Worm (Caenorhabditis elegans) whole organism, L1 larva: ENCODE measurements around the gene ttc-39B.

Experiments
- C04F5.9 ChIP-seq: sonication (generic microtip); optimal IDR thresholded peaks from 2 replicates; lab custom pipeline; 2016; ENCODE audit warnings: missing genetic modification characterization, missing compliant biosample characterization
- C34B4.2 ChIP-seq: sonication (generic microtip); optimal IDR thresholded peaks from 2 replicates; lab custom pipeline; 2017; ENCODE audit warnings: mild to moderate bottlenecking, missing genetic modification characterization, missing compliant biosample characterization
- alr-1 ChIP-seq: fragments of 200-800 bp; sonication (Bioruptor generic); optimal IDR thresholded peaks from 2 replicates; lab custom pipeline; 2018; ENCODE audit warnings: borderline replicate concordance, mild to moderate bottlenecking, missing genetic modification characterization, missing compliant biosample characterization
- aly-2 ChIP-seq: fragments of 150-350 bp; optimal IDR thresholded peaks from 2 replicates; lab custom pipeline; 2014; ENCODE audit warnings: missing biosample characterization, missing genetic modification characterization
- ceh-82 ChIP-seq, 3 experiments: fragments of 150-350 bp in 1 of 3; sonication (generic microtip) in 2 of 3; optimal IDR thresholded peaks; 2 replicates each; lab custom pipeline; 2014 to 2017; ENCODE audit warnings: missing biosample characterization in 3 of 3, missing genetic modification characterization in 3 of 3
- isw-1 ChIP-seq: fragments of 200-800 bp; sonication (Bioruptor generic); IDR thresholded peaks from 2 replicates; pipeline ENCODE4 v1.3.6; 2022; ENCODE audit warnings: missing genetic modification characterization, missing compliant biosample characterization
- mep-1 ChIP-seq: fragments of 150-350 bp; optimal IDR thresholded peaks from 2 replicates; lab custom pipeline; 2014; ENCODE audit warnings: missing biosample characterization, missing genetic modification characterization
- nhr-12 ChIP-seq: sonication (generic microtip); optimal IDR thresholded peaks from 2 replicates; lab custom pipeline; 2017; ENCODE audit warnings: missing biosample characterization, missing genetic modification characterization
- nhr-90 ChIP-seq: sonication (generic microtip); optimal IDR thresholded peaks from 2 replicates; lab custom pipeline; 2016; ENCODE audit warnings: mild to moderate bottlenecking, missing genetic modification characterization, missing compliant biosample characterization; ENCODE audit not compliant: poor library complexity
- pax-3 ChIP-seq: fragments of 200-800 bp; sonication (Bioruptor generic); optimal IDR thresholded peaks from 2 replicates; lab custom pipeline; 2018; ENCODE audit warnings: mild to moderate bottlenecking, missing genetic modification characterization, moderate library complexity, missing compliant biosample characterization
- pqm-1 ChIP-seq: sonication (generic microtip); optimal IDR thresholded peaks from 3 replicates; lab custom pipeline; 2017; ENCODE audit warnings: missing biosample characterization, missing genetic modification characterization
- sptf-1 ChIP-seq: fragments of 150-350 bp; optimal IDR thresholded peaks from 2 replicates; lab custom pipeline; 2014; ENCODE audit warnings: missing biosample characterization, missing genetic modification characterization
- unc-30 ChIP-seq: sonication (generic microtip); optimal IDR thresholded peaks from 2 replicates; lab custom pipeline; 2017; ENCODE audit warnings: missing biosample characterization, missing genetic modification characterization
- unc-62 ChIP-seq: fragments of 150-350 bp; optimal IDR thresholded peaks from 2 replicates; lab custom pipeline; 2014; ENCODE audit warnings: missing biosample characterization, missing genetic modification reagents, missing genetic modification characterization

ce11 chrII:6349968-6350367, 16.2 kb upstream of the ttc-39B start:
- no peak for TF ChIP-seq mep-1 (tag; lab: Kevin White, UChicago)
- no peak for TF ChIP-seq C04F5.9 (tag; lab: Kevin White, UChicago)
- no peak for TF ChIP-seq nhr-90
- no peak for TF ChIP-seq pax-3 (tag; lab: Kevin White, UChicago)
- TF ChIP-seq isw-1: no peak
- no peak for TF ChIP-seq unc-30 (tag; lab: Kevin White, UChicago)
- TF ChIP-seq aly-2: no peak
- no peak for TF ChIP-seq pqm-1 (tag; lab: Kevin White, UChicago)
- TF ChIP-seq alr-1 (tag; lab: Kevin White, UChicago): no peak
- TF ChIP-seq ceh-82 (tag; optimal IDR thresholded peaks at IDR 0.05; lab: Kevin White, UChicago): no peak
- no peak for TF ChIP-seq C34B4.2 (tag; lab: Kevin White, UChicago)
- no peak for TF ChIP-seq nhr-12 (tag; lab: Kevin White, UChicago)
- no peak for TF ChIP-seq unc-62 (GFP tag; lab: Kevin White, UChicago)
- no peak for TF ChIP-seq sptf-1
